Fruit fly (Drosophila melanogaster) whole organism, embryonic: ENCODE measurements around the gene Nup43.

ENCODE experiments used
- Bdp1 ChIP-seq: fragments of 200-800 bp; sonication (Bioruptor generic); optimal IDR thresholded peaks from 3 replicates; lab custom pipeline; 2016; ENCODE audit warnings: missing biosample characterization, missing genetic modification characterization
- Bgb ChIP-seq: fragments of 200-800 bp; sonication (Bioruptor generic); IDR thresholded peaks from 2 replicates; pipeline ENCODE4 v1.3.6; 2022; ENCODE audit warnings: missing biosample characterization, missing genetic modification characterization; ENCODE audit not compliant: partially characterized antibody
- C15 ChIP-seq: fragments of 200-800 bp; sonication (Bioruptor generic); IDR thresholded peaks from 3 replicates; pipeline ENCODE4 v1.3.6; 2022; ENCODE audit warnings: missing biosample characterization, missing genetic modification characterization
- CG10147 ChIP-seq: fragments of 200-800 bp; sonication (Bioruptor generic); optimal IDR thresholded peaks from 2 replicates; lab custom pipeline; 2019; ENCODE audit warnings: missing biosample characterization, mild to moderate bottlenecking, missing genetic modification characterization, moderate library complexity
- CG1024 ChIP-seq: fragments of 200-800 bp; sonication (Bioruptor generic); IDR thresholded peaks from 2 replicates; pipeline ENCODE4 v1.3.6; 2022; ENCODE audit warnings: missing biosample characterization, missing genetic modification characterization
- CG11085 ChIP-seq: fragments of 200-800 bp; sonication (Bioruptor generic); IDR thresholded peaks from 2 replicates; pipeline ENCODE4 v1.3.6; 2022; ENCODE audit warnings: missing biosample characterization, missing genetic modification characterization
- CG11093 ChIP-seq: fragments of 200-800 bp; sonication (Bioruptor generic); IDR thresholded peaks from 3 replicates; pipeline ENCODE4 v1.3.6; 2022; ENCODE audit warnings: missing biosample characterization, missing genetic modification characterization
- CG11456 ChIP-seq: fragments of 200-800 bp; sonication (Bioruptor generic); IDR thresholded peaks from 3 replicates; pipeline ENCODE4 v1.3.6; 2022; ENCODE audit warnings: missing biosample characterization, missing genetic modification characterization
- CG12391 ChIP-seq: fragments of 200-800 bp; sonication (Bioruptor generic); optimal IDR thresholded peaks from 3 replicates; lab custom pipeline; 2018; ENCODE audit warnings: missing biosample characterization, mild to moderate bottlenecking, missing genetic modification characterization, moderate library complexity
- CG13775 ChIP-seq: fragments of 200-800 bp; sonication (Bioruptor generic); optimal IDR thresholded peaks from 3 replicates; lab custom pipeline; 2017; ENCODE audit warnings: missing biosample characterization, mild to moderate bottlenecking, missing genetic modification characterization
- CG17186 ChIP-seq: fragments of 200-800 bp; sonication (Bioruptor generic); optimal IDR thresholded peaks from 3 replicates; lab custom pipeline; 2017; ENCODE audit warnings: missing biosample characterization, missing genetic modification reagents, missing genetic modification characterization
- CG17328 ChIP-seq: fragments of 200-800 bp; sonication (Bioruptor generic); IDR thresholded peaks from 2 replicates; pipeline ENCODE4 v1.3.6; 2022; ENCODE audit warnings: missing biosample characterization, missing genetic modification characterization
- CG2129 ChIP-seq: fragments of 200-800 bp; sonication (Bioruptor generic); IDR thresholded peaks from 2 replicates; pipeline ENCODE4 v1.3.6; 2022; ENCODE audit warnings: missing biosample characterization, missing genetic modification characterization; ENCODE audit not compliant: partially characterized antibody
- CG2889 ChIP-seq: fragments of 200-800 bp; sonication (Bioruptor generic); IDR thresholded peaks from 3 replicates; pipeline ENCODE4 v1.3.6; 2022; ENCODE audit warnings: missing biosample characterization, missing genetic modification characterization
- CG42726 ChIP-seq: fragments of 200-800 bp; sonication (Bioruptor generic); IDR thresholded peaks from 2 replicates; pipeline ENCODE4 v1.3.6; 2022; ENCODE audit warnings: missing biosample characterization, missing genetic modification characterization; ENCODE audit not compliant: partially characterized antibody
- CG4424 ChIP-seq: fragments of 200-800 bp; sonication (Bioruptor generic); optimal IDR thresholded peaks from 3 replicates; lab custom pipeline; 2016; ENCODE audit warnings: missing biosample characterization, missing genetic modification characterization
- CG5953 ChIP-seq: fragments of 200-800 bp; sonication (Bioruptor generic); IDR thresholded peaks from 2 replicates; pipeline ENCODE4 v1.3.6; 2022; ENCODE audit warnings: missing biosample characterization, missing genetic modification characterization
- CG6175 ChIP-seq: fragments of 200-800 bp; sonication (Bioruptor generic); IDR thresholded peaks from 3 replicates; pipeline ENCODE4 v1.3.6; 2022; ENCODE audit warnings: missing biosample characterization, missing genetic modification characterization
- CG6791 ChIP-seq: fragments of 200-800 bp; sonication (Bioruptor generic); IDR thresholded peaks from 3 replicates; pipeline ENCODE4 v1.3.6; 2022; ENCODE audit warnings: missing biosample characterization, missing genetic modification characterization; ENCODE audit not compliant: partially characterized antibody
- D ChIP-seq, 2 experiments: fragments of 200-800 bp in 1 of 2; fragments of >200 bp in 1 of 2; sonication (Bioruptor generic) in 1 of 2; optimal IDR thresholded peaks; 2 replicates in 1 of 2; 3 replicates in 1 of 2; lab custom pipeline; 2017; ENCODE audit warnings: mild to moderate bottlenecking in 1 of 2, missing biosample characterization in 1 of 2, missing genetic modification characterization in 1 of 2, missing genetic modification reagents in 1 of 2
- D19B ChIP-seq: fragments of 200-800 bp; sonication (Bioruptor generic); optimal IDR thresholded peaks from 2 replicates; lab custom pipeline; 2017; ENCODE audit warnings: missing biosample characterization, mild to moderate bottlenecking, missing genetic modification characterization
- Deaf1 ChIP-seq: fragments of 200-800 bp; optimal IDR thresholded peaks from 3 replicates; lab custom pipeline; 2019; ENCODE audit warnings: missing biosample characterization, mild to moderate bottlenecking, missing genetic modification characterization, moderate library complexity
- Ets65A ChIP-seq: fragments of 200-800 bp; sonication (Bioruptor generic); peaks from one replicate; lab custom pipeline; 2016; ENCODE audit warnings: missing biosample characterization, missing genetic modification characterization
- Hand ChIP-seq: fragments of 200-800 bp; sonication (Bioruptor generic); optimal IDR thresholded peaks from 2 replicates; lab custom pipeline; 2017; ENCODE audit warnings: mild to moderate bottlenecking, missing biosample characterization, missing genetic modification reagents, missing genetic modification characterization
- Hr51 ChIP-seq, 2 experiments: fragments of 200-800 bp; sonication (Bioruptor generic); optimal IDR thresholded peaks; 2 replicates in 1 of 2; 3 replicates in 1 of 2; lab custom pipeline; 2016 to 2018; ENCODE audit warnings: missing biosample characterization in 2 of 2, missing genetic modification characterization in 2 of 2, mild to moderate bottlenecking in 1 of 2, moderate library complexity in 1 of 2
- Meics ChIP-seq: fragments of 200-800 bp; sonication (Bioruptor generic); optimal IDR thresholded peaks from 2 replicates; lab custom pipeline; 2017; ENCODE audit warnings: missing biosample characterization, mild to moderate bottlenecking, missing genetic modification characterization
- Oli ChIP-seq: fragments of 200-800 bp; sonication (Bioruptor generic); optimal IDR thresholded peaks from 2 replicates; lab custom pipeline; 2018; ENCODE audit warnings: missing biosample characterization, mild to moderate bottlenecking, missing genetic modification characterization, moderate library complexity
- Pdp1 ChIP-seq, 2 experiments: fragments of 200-800 bp; sonication (Bioruptor generic); optimal IDR thresholded peaks; 3 replicates each; lab custom pipeline; 2016; ENCODE audit warnings: missing biosample characterization in 2 of 2, missing genetic modification characterization in 2 of 2, mild to moderate bottlenecking in 1 of 2, moderate library complexity in 1 of 2
- Rfx ChIP-seq: fragments of 200-800 bp; sonication (Bioruptor generic); IDR thresholded peaks from 2 replicates; pipeline ENCODE4 v1.3.6; 2022; ENCODE audit warnings: missing biosample characterization, missing genetic modification characterization
- Scr ChIP-seq: fragments of 200-800 bp; sonication (Bioruptor generic); IDR thresholded peaks from 2 replicates; pipeline ENCODE4 v1.3.6; 2022; ENCODE audit warnings: missing biosample characterization, missing genetic modification characterization; ENCODE audit not compliant: partially characterized antibody
- Sry-δ ChIP-seq: fragments of 200-800 bp; sonication (Bioruptor generic); optimal IDR thresholded peaks from 2 replicates; lab custom pipeline; 2016; ENCODE audit warnings: missing biosample characterization, missing genetic modification characterization
- YL-1 ChIP-seq: fragments of 200-800 bp; sonication (Bioruptor generic); optimal IDR thresholded peaks from 3 replicates; lab custom pipeline; 2017; ENCODE audit warnings: missing biosample characterization, mild to moderate bottlenecking, missing genetic modification characterization
- ara ChIP-seq: fragments of 200-800 bp; sonication (Bioruptor generic); IDR thresholded peaks from 2 replicates; pipeline ENCODE4 v1.3.6; 2022; ENCODE audit warnings: missing biosample characterization, missing genetic modification characterization
- bcd ChIP-seq: fragments of 200-800 bp; sonication (Bioruptor generic); optimal IDR thresholded peaks from 2 replicates; lab custom pipeline; 2017; ENCODE audit warnings: missing biosample characterization, mild to moderate bottlenecking, missing genetic modification characterization
- bigmax ChIP-seq: fragments of 200-800 bp; sonication (Bioruptor generic); optimal IDR thresholded peaks from 2 replicates; lab custom pipeline; 2018; ENCODE audit warnings: missing biosample characterization, mild to moderate bottlenecking, missing genetic modification characterization
- chn ChIP-seq: fragments of 200-800 bp; sonication (Bioruptor generic); optimal IDR thresholded peaks from 2 replicates; lab custom pipeline; 2016; ENCODE audit warnings: missing biosample characterization, missing genetic modification characterization
- crc ChIP-seq: fragments of 200-800 bp; sonication (Bioruptor generic); optimal IDR thresholded peaks from 2 replicates; lab custom pipeline; 2016; ENCODE audit warnings: missing biosample characterization, missing genetic modification characterization
- dimm ChIP-seq: fragments of 200-800 bp; sonication (Bioruptor generic); IDR thresholded peaks from 2 replicates; pipeline ENCODE4 v1.3.6; 2022; ENCODE audit warnings: missing biosample characterization, missing genetic modification characterization
- lab ChIP-seq: fragments of 200-800 bp; sonication (Bioruptor generic); optimal IDR thresholded peaks from 3 replicates; lab custom pipeline; 2017; ENCODE audit warnings: missing biosample characterization, missing genetic modification characterization, mild to moderate bottlenecking, moderate library complexity, missing genetic modification reagents
- lbe ChIP-seq: fragments of 200-800 bp; sonication (Bioruptor generic); optimal IDR thresholded peaks from 2 replicates; lab custom pipeline; 2016; ENCODE audit warnings: missing biosample characterization, mild to moderate bottlenecking, missing genetic modification characterization
- lilli ChIP-seq: fragments of 200-800 bp; sonication (Bioruptor generic); optimal IDR thresholded peaks from 3 replicates; lab custom pipeline; 2016; ENCODE audit warnings: missing biosample characterization, missing genetic modification characterization
- mirr ChIP-seq: fragments of 200-800 bp; sonication (Bioruptor generic); optimal IDR thresholded peaks from 3 replicates; lab custom pipeline; 2018; ENCODE audit warnings: missing biosample characterization, mild to moderate bottlenecking, missing genetic modification characterization
- psq ChIP-seq: fragments of 200-800 bp; sonication (Bioruptor generic); optimal IDR thresholded peaks from 2 replicates; lab custom pipeline; 2017; ENCODE audit warnings: missing biosample characterization, missing genetic modification characterization
- pzg ChIP-seq: fragments of 200-800 bp; sonication (Bioruptor generic); optimal IDR thresholded peaks from 3 replicates; lab custom pipeline; 2018; ENCODE audit warnings: missing biosample characterization, mild to moderate bottlenecking, missing genetic modification characterization, moderate library complexity
- scrt ChIP-seq: fragments of 200-800 bp; sonication (Bioruptor generic); optimal IDR thresholded peaks from 2 replicates; lab custom pipeline; 2018; ENCODE audit warnings: missing biosample characterization, mild to moderate bottlenecking, missing genetic modification characterization, moderate library complexity
- vfl ChIP-seq: fragments of 200-800 bp; sonication (Bioruptor generic); optimal IDR thresholded peaks from 2 replicates; lab custom pipeline; 2016; ENCODE audit warnings: missing biosample characterization, missing genetic modification characterization
- zen2 ChIP-seq: fragments of 200-800 bp; sonication (Bioruptor generic); IDR thresholded peaks from 3 replicates; pipeline ENCODE4 v1.3.6; 2022; ENCODE audit warnings: missing biosample characterization, missing genetic modification characterization; ENCODE audit not compliant: partially characterized antibody

Nup43 gene

DNA sequence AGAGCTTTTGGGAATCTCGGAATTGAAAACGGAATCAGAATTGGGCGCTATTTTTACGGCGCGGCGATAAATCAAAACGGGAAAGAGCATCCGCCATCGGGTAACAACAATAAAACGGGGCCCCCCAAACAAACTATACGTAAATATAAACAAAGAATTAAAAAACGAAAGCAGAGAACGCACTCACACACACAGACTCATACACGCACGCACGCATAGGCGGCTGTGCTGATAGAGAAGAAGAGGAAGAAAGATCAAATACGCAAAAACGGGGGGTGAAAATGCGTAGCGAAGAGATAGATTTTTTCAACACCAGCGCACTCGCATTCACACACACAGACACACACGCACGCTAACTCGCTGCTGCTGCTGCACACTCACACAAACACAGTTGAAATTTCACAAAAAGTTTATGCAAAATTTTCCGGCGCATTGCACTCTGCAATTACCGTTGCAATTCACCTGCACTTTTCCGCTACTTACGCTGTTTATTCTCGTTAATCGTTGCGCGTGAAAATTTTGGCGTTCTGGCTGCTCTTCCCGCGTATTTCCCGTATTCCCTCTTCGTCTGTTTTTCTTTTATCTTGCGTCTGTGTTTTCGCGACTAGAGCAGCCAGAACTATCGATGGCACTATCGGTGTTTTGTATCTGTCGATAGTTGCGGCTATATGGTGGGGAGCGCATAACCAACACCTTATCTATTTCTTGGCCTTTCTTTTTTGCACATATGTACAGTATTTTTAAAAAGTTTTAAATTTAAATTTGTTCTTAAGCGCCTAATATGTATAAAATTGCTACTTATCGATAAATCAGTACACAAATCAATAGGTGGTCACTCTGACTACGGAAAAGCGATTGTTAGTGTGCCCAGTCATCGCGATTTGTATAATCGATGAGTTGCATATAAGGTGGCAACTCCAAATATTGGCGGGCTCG is 46.1 kb downstream of the Nup43 start, which contains the start of gene CG31122 (continued):
- TF ChIP-seq lilli (GFP tag; lab: Kevin White, UChicago) (peak; percentile 67), Ets65A (GFP tag; lab: Kevin White, UChicago) (peak; percentile 86), Pdp1 (GFP tag; optimal IDR thresholded peaks at IDR 0.05; lab: Kevin White, UChicago) (peak in 1 of 2 experiments; percentile 40), YL-1 (GFP tag; lab: Kevin White, UChicago) (peak; percentile 59), chn (GFP tag; lab: Kevin White, UChicago) (peak; percentile 37), scrt (GFP tag; lab: Kevin White, UChicago) (peak; percentile 39), CG42726 (peak; percentile 72), Scr (GFP tag; lab: Robert Waterston, UW) (peak; percentile 98), Hr51 (GFP tag; optimal IDR thresholded peaks at IDR 0.05; lab: Kevin White, UChicago) (peak in 1 of 2 experiments; percentile 62), Bdp1 (GFP tag; lab: Kevin White, UChicago) (peak; percentile 20), crc (peak; percentile 14), CG6791 (GFP tag; lab: Robert Waterston, UW) (peak; percentile 89), Rfx (peak; percentile 57), CG13775 (peak; percentile 47), CG10147 (peak; percentile 59), ara (GFP tag; lab: Robert Waterston, UW) (no peak), zen2 (GFP tag; lab: Robert Waterston, UW) (peak; percentile 97), CG4424 (GFP tag; lab: Kevin White, UChicago) (peak; percentile 41), D19B (GFP tag; lab: Kevin White, UChicago) (peak; percentile 7), lab (GFP tag; lab: Kevin White, UChicago) (peak; percentile 30), Bgb (GFP tag; lab: Robert Waterston, UW) (peak; percentile 93), Meics (GFP tag; lab: Kevin White, UChicago) (peak; percentile 8), CG11456 (GFP tag; lab: Robert Waterston, UW) (no peak), psq (GFP tag; lab: Kevin White, UChicago) (peak; percentile 89), Hand (GFP tag; lab: Kevin White, UChicago) (no peak), Sry-δ (GFP tag; lab: Kevin White, UChicago) (peak; percentile 96), vfl (GFP tag; lab: Kevin White, UChicago) (peak; percentile 53), mirr (GFP tag; lab: Kevin White, UChicago) (no peak), Deaf1 (tag; lab: Kevin White, UChicago) (peak; percentile 19), CG5953 (GFP tag; lab: Robert Waterston, UW) (no peak), bigmax (peak; percentile 11), CG11093 (no peak), C15 (GFP tag; lab: Robert Waterston, UW) (no peak), CG17186 (GFP tag; lab: Kevin White, UChicago) (peak; percentile 79), pzg (GFP tag; lab: Kevin White, UChicago) (peak; percentile 87), D (optimal IDR thresholded peaks at IDR 0.05; lab: Kevin White, UChicago) (peak; percentile 89), D (GFP tag; optimal IDR thresholded peaks at IDR 0.05; lab: Kevin White, UChicago) (no peak), CG1024 (no peak), CG2889 (GFP tag; lab: Robert Waterston, UW) (0 out of 3 replicates have a peak, but pooled peaks have one; percentile 5), dimm (no peak), lbe (GFP tag; lab: Kevin White, UChicago) (peak; percentile 31), CG6175 (GFP tag; lab: Robert Waterston, UW) (no peak), CG2129 (peak; percentile 98), bcd (peak; percentile 36), CG12391 (tag; lab: Kevin White, UChicago) (peak; percentile 65), Oli (no peak), CG11085 (GFP tag; lab: Robert Waterston, UW) (no peak), CG17328 (GFP tag; lab: Robert Waterston, UW) (no peak)
